Worm (Caenorhabditis elegans) whole organism, L4 larva: ENCODE data around the gene C29E4.9.
A peak's percentile ranks its signal among the peaks of the same experiment; 100 is the strongest.

ENCODE experiments used
- D1046.2 ChIP-seq: fragments of 200-800 bp; sonication (Bioruptor generic); IDR thresholded peaks from 2 replicates; pipeline ENCODE4 v1.3.6; 2022; ENCODE audit warnings: missing genetic modification characterization, missing compliant biosample characterization
- F37D6.2 ChIP-seq: sonication (generic microtip); optimal IDR thresholded peaks from 2 replicates; lab custom pipeline; 2016; ENCODE audit warnings: mild to moderate bottlenecking, missing genetic modification characterization, missing compliant biosample characterization
- F44E2.7 ChIP-seq: fragments of 200-800 bp; sonication (Bioruptor generic); IDR thresholded peaks from 2 replicates; pipeline ENCODE4 v2.1.2; 2022; ENCODE audit warnings: missing genetic modification characterization, missing compliant biosample characterization
- T20F7.1 ChIP-seq: fragments of 200-800 bp; sonication (Bioruptor generic); optimal IDR thresholded peaks from 2 replicates; lab custom pipeline; 2018; ENCODE audit warnings: mild to moderate bottlenecking, missing genetic modification characterization, missing compliant biosample characterization
- Y105C5A.15 ChIP-seq: fragments of 200-800 bp; sonication (Bioruptor generic); IDR thresholded peaks from 2 replicates; pipeline ENCODE4 v1.3.6; 2022; ENCODE audit warnings: missing genetic modification characterization, missing compliant biosample characterization
- Y48G9A.11 ChIP-seq: fragments of 200-800 bp; sonication (Bioruptor generic); IDR thresholded peaks from 2 replicates; pipeline ENCODE4 v1.3.6; 2022; ENCODE audit warnings: missing genetic modification reagents, missing genetic modification characterization, missing compliant biosample characterization
- Y5F2A.4 ChIP-seq: fragments of 200-800 bp; sonication (Bioruptor generic); optimal IDR thresholded peaks from 2 replicates; lab custom pipeline; 2018; ENCODE audit warnings: mild to moderate bottlenecking, missing genetic modification characterization, missing compliant biosample characterization
- ama-1 ChIP-seq: fragments of 150-350 bp; optimal IDR thresholded peaks from 2 replicates; lab custom pipeline; 2014; ENCODE audit warnings: inconsistent platforms, mixed read lengths
- arid-1 ChIP-seq: fragments of 200-800 bp; sonication (Bioruptor generic); conservative IDR thresholded peaks from 2 replicates; pipeline ENCODE4 v1.3.6; 2022; ENCODE audit warnings: missing genetic modification reagents, missing genetic modification characterization, missing compliant biosample characterization
- attf-4 ChIP-seq: sonication (generic microtip); optimal IDR thresholded peaks from 3 replicates; lab custom pipeline; 2017; ENCODE audit warnings: missing biosample characterization, missing genetic modification characterization
- ceh-44 ChIP-seq: fragments of 200-800 bp; sonication (Bioruptor generic); IDR thresholded peaks from 2 replicates; pipeline ENCODE4 v1.3.6; 2022; ENCODE audit warnings: missing genetic modification reagents, missing genetic modification characterization, missing compliant biosample characterization
- ceh-62 ChIP-seq: sonication (generic microtip); optimal IDR thresholded peaks from 2 replicates; lab custom pipeline; 2017; ENCODE audit warnings: missing biosample characterization, missing genetic modification characterization
- ceh-82 ChIP-seq: sonication (generic microtip); optimal IDR thresholded peaks from 2 replicates; lab custom pipeline; 2017; ENCODE audit warnings: missing biosample characterization, missing genetic modification characterization
- ces-1 ChIP-seq: fragments of 150-350 bp; sonication (generic microtip); optimal IDR thresholded peaks from 4 replicates; lab custom pipeline; 2014; ENCODE audit warnings: missing biosample characterization, missing genetic modification reagents, missing genetic modification characterization
- cey-2 ChIP-seq: sonication (generic microtip); optimal IDR thresholded peaks from 3 replicates; lab custom pipeline; 2017; ENCODE audit warnings: missing genetic modification characterization, mild to moderate bottlenecking, missing compliant biosample characterization, antibody characterized with exemption, borderline replicate concordance; ENCODE audit not compliant: insufficient read depth
- ctbp-1 ChIP-seq: fragments of 200-800 bp; sonication (Bioruptor generic); IDR thresholded peaks from 2 replicates; pipeline ENCODE4 v1.3.6; 2022; ENCODE audit warnings: missing genetic modification reagents, missing genetic modification characterization, missing compliant biosample characterization
- daf-12 ChIP-seq: fragments of 150-350 bp; optimal IDR thresholded peaks from 2 replicates; lab custom pipeline; 2014; ENCODE audit warnings: missing biosample characterization, missing genetic modification reagents, missing genetic modification characterization
- daf-16 ChIP-seq, 3 experiments: sonication (generic microtip); optimal IDR thresholded peaks; 2 replicates each; lab custom pipeline; 2016 to 2017; ENCODE audit warnings: missing genetic modification characterization in 3 of 3, missing genetic modification reagents in 3 of 3, mild to moderate bottlenecking in 2 of 3, missing compliant biosample characterization in 2 of 3, missing biosample characterization in 1 of 3, moderate library complexity in 1 of 3
- daf-8 ChIP-seq: fragments of 200-800 bp; sonication (Bioruptor generic); IDR thresholded peaks from 2 replicates; pipeline ENCODE4 v1.3.6; 2022; ENCODE audit warnings: missing genetic modification characterization, missing compliant biosample characterization
- dmd-6 ChIP-seq: fragments of 200-800 bp; sonication (Bioruptor generic); IDR thresholded peaks from 2 replicates; pipeline ENCODE4 v1.3.6; 2022; ENCODE audit warnings: missing genetic modification reagents, missing genetic modification characterization, missing compliant biosample characterization
- dmd-8 ChIP-seq: fragments of 200-800 bp; sonication (Bioruptor generic); IDR thresholded peaks from 2 replicates; pipeline ENCODE4 v1.3.6; 2022; ENCODE audit warnings: missing genetic modification characterization, missing compliant biosample characterization
- dmd-9 ChIP-seq: fragments of 200-800 bp; sonication (Bioruptor generic); IDR thresholded peaks from 2 replicates; pipeline ENCODE4 v1.3.6; 2022; ENCODE audit warnings: missing genetic modification reagents, missing genetic modification characterization, missing compliant biosample characterization
- duxl-1 ChIP-seq: sonication (generic microtip); optimal IDR thresholded peaks from 2 replicates; lab custom pipeline; 2016; ENCODE audit warnings: mild to moderate bottlenecking, missing genetic modification characterization, moderate library complexity, missing compliant biosample characterization; ENCODE audit not compliant: poor library complexity
- hif-1 ChIP-seq, 2 experiments: sonication (generic microtip); optimal IDR thresholded peaks; 2 replicates each; lab custom pipeline; 2016 to 2017; ENCODE audit warnings: missing compliant biosample characterization in 2 of 2, missing genetic modification characterization in 2 of 2, missing genetic modification reagents in 2 of 2, missing genotype in 2 of 2, mild to moderate bottlenecking in 1 of 2
- hlh-11 ChIP-seq: fragments of 200-800 bp; sonication (Bioruptor generic); optimal IDR thresholded peaks from 2 replicates; lab custom pipeline; 2018; ENCODE audit warnings: mild to moderate bottlenecking, missing genetic modification characterization, missing compliant biosample characterization
- hmg-1.1 ChIP-seq: fragments of 200-800 bp; sonication (Bioruptor generic); IDR thresholded peaks from 2 replicates; pipeline ENCODE4 v1.3.6; 2022; ENCODE audit warnings: missing genetic modification reagents, missing genetic modification characterization, missing compliant biosample characterization
- jun-1 ChIP-seq: fragments of 150-350 bp; optimal IDR thresholded peaks from 2 replicates; lab custom pipeline; 2014; ENCODE audit warnings: missing biosample characterization, missing genetic modification reagents, missing genetic modification characterization
- lin-13 ChIP-seq: fragments of 150-350 bp; optimal IDR thresholded peaks from 2 replicates; lab custom pipeline; 2014; ENCODE audit warnings: missing biosample characterization, missing genetic modification reagents, missing genetic modification characterization
- lin-39 ChIP-seq: fragments of 150-350 bp; optimal IDR thresholded peaks from 2 replicates; lab custom pipeline; 2014; ENCODE audit warnings: missing biosample characterization, missing genetic modification reagents, missing genetic modification characterization
- lir-3 ChIP-seq: sonication (generic microtip); optimal IDR thresholded peaks from 2 replicates; lab custom pipeline; 2016; ENCODE audit warnings: mild to moderate bottlenecking, missing genetic modification characterization, missing compliant biosample characterization
- mdt-29 ChIP-seq: fragments of 200-800 bp; sonication (Bioruptor generic); IDR thresholded peaks from 2 replicates; pipeline ENCODE4 v1.3.6; 2022; ENCODE audit warnings: missing genetic modification reagents, missing genetic modification characterization, missing compliant biosample characterization
- mep-1 ChIP-seq: fragments of 150-350 bp; sonication (generic microtip); optimal IDR thresholded peaks from 3 replicates; lab custom pipeline; 2014; ENCODE audit warnings: missing biosample characterization, missing genetic modification characterization
- nhr-102 ChIP-seq: sonication (generic microtip); optimal IDR thresholded peaks from 2 replicates; lab custom pipeline; 2016; ENCODE audit warnings: mild to moderate bottlenecking, missing genetic modification characterization, moderate library complexity, missing compliant biosample characterization
- nhr-111 ChIP-seq: fragments of 200-800 bp; sonication (Bioruptor generic); optimal IDR thresholded peaks from 2 replicates; lab custom pipeline; 2018; ENCODE audit warnings: mild to moderate bottlenecking, missing genetic modification characterization, missing compliant biosample characterization
- nhr-237 ChIP-seq: sonication (generic microtip); optimal IDR thresholded peaks from 2 replicates; lab custom pipeline; 2017; ENCODE audit warnings: missing biosample characterization, missing genetic modification characterization
- nhr-25 ChIP-seq: sonication (generic microtip); optimal IDR thresholded peaks from 2 replicates; lab custom pipeline; 2017; ENCODE audit warnings: missing genetic modification characterization, mild to moderate bottlenecking, missing compliant biosample characterization, antibody characterized with exemption, moderate library complexity, borderline replicate concordance; ENCODE audit not compliant: insufficient read depth
- nhr-48 ChIP-seq: sonication (generic microtip); optimal IDR thresholded peaks from 2 replicates; lab custom pipeline; 2016; ENCODE audit warnings: mild to moderate bottlenecking, missing genetic modification characterization, missing compliant biosample characterization
- nhr-76 ChIP-seq: fragments of 150-350 bp; optimal IDR thresholded peaks from 2 replicates; lab custom pipeline; 2014; ENCODE audit warnings: missing biosample characterization, missing genetic modification characterization
- nhr-77 ChIP-seq: fragments of 150-350 bp; optimal IDR thresholded peaks from 2 replicates; lab custom pipeline; 2014; ENCODE audit warnings: missing biosample characterization, missing genetic modification characterization
- pha-4 ChIP-seq, 2 experiments: fragments of 150-350 bp in 1 of 2; fragments of 200-800 bp in 1 of 2; sonication (Bioruptor generic) in 1 of 2; IDR thresholded peaks in 1 of 2; optimal IDR thresholded peaks in 1 of 2; 2 replicates each; pipeline versions ENCODE4 v1.3.6 to Lab custom; 2014 to 2022; ENCODE audit warnings: missing genetic modification characterization in 2 of 2, missing genetic modification reagents in 2 of 2, missing biosample characterization in 1 of 2, missing compliant biosample characterization in 1 of 2
- php-3 ChIP-seq: fragments of 200-800 bp; sonication (Bioruptor generic); IDR thresholded peaks from 2 replicates; pipeline ENCODE4 v1.3.6; 2022; ENCODE audit warnings: missing genetic modification reagents, missing genetic modification characterization, missing compliant biosample characterization
- set-16 ChIP-seq: fragments of 200-800 bp; sonication (Bioruptor generic); IDR thresholded peaks from 2 replicates; pipeline ENCODE4 v1.3.6; 2022; ENCODE audit warnings: missing genetic modification reagents, missing genetic modification characterization, missing compliant biosample characterization
- snpc-1.2 ChIP-seq: fragments of 200-800 bp; sonication (Bioruptor generic); IDR thresholded peaks from 2 replicates; pipeline ENCODE4 v1.3.6; 2022; ENCODE audit warnings: missing genetic modification reagents, missing genetic modification characterization, missing compliant biosample characterization
- spr-1 ChIP-seq: sonication (generic microtip); optimal IDR thresholded peaks from 2 replicates; lab custom pipeline; 2016; ENCODE audit warnings: mild to moderate bottlenecking, missing genetic modification characterization, missing compliant biosample characterization
- spr-3 ChIP-seq: fragments of 200-800 bp; sonication (Bioruptor generic); optimal IDR thresholded peaks from 2 replicates; lab custom pipeline; 2018; ENCODE audit warnings: mild to moderate bottlenecking, missing genetic modification characterization, missing compliant biosample characterization
- unc-39 ChIP-seq: sonication (generic microtip); optimal IDR thresholded peaks from 2 replicates; lab custom pipeline; 2017; ENCODE audit warnings: missing biosample characterization, missing genetic modification characterization
- unc-62 ChIP-seq, 3 experiments: fragments of 150-350 bp in 1 of 3; sonication (generic microtip); optimal IDR thresholded peaks in 2 of 3; peaks in 1 of 3; 1 replicate in 1 of 3; 2 replicates in 2 of 3; lab custom pipeline; 2014 to 2017; ENCODE audit warnings: missing biosample characterization in 3 of 3, missing genetic modification characterization in 3 of 3, missing genetic modification reagents in 3 of 3, missing genotype in 1 of 3
- vab-7 ChIP-seq: fragments of 200-800 bp; sonication (Bioruptor generic); IDR thresholded peaks from 2 replicates; pipeline ENCODE4 v1.3.6; 2022; ENCODE audit warnings: missing genetic modification reagents, missing genetic modification characterization, missing compliant biosample characterization
- ztf-7 ChIP-seq: fragments of 150-350 bp; optimal IDR thresholded peaks from 2 replicates; lab custom pipeline; 2014; ENCODE audit warnings: missing biosample characterization, missing genetic modification characterization

Gene C29E4.9

DNA sequence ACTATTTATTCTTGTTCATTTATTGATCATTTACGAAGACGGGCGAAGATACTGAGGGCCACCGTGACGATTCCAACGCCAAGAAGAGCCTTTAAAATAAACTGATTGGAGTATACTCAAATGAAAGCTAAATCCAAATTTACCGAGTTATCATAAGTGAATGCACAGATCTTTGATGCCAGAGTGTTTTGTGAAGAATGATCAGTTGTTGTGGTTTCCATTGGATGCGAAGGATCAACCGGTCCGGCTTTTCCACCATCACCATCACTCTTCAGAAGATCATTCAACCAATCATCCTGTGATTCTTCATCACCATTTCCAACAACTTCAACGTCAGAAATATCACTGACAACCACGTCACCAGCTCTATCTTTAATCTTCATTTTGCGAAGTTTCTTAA lies 20.4 kb upstream of the C29E4.9 start (continued):
- TF ChIP-seq dmd-9 (GFP tag; lab: Robert Waterston, UW) (no peak), ceh-62 (tag; lab: Kevin White, UChicago) (no peak), mdt-29 (GFP tag; lab: Robert Waterston, UW) (0 out of 2 replicates have a peak, but pooled peaks have one; percentile 12), D1046.2 (GFP tag; lab: Robert Waterston, UW) (no peak), ztf-7 (tag; lab: Kevin White, UChicago) (no peak), hmg-1.1 (GFP tag; lab: Robert Waterston, UW) (no peak), lin-13 (GFP tag; lab: Kevin White, UChicago) (no peak), mep-1 (peak; percentile 1), nhr-102 (tag; lab: Kevin White, UChicago) (peak; percentile 71), dmd-8 (GFP tag; lab: Robert Waterston, UW) (0 out of 2 replicates have a peak, but pooled peaks have one; percentile 39), ceh-44 (no peak), dmd-6 (GFP tag; lab: Robert Waterston, UW) (no peak), nhr-25 (no peak), lin-39 (no peak), spr-3 (GFP tag; lab: Kevin White, UChicago) (no peak), T20F7.1 (GFP tag; lab: Kevin White, UChicago) (no peak), ctbp-1 (GFP tag; lab: Robert Waterston, UW) (no peak), cey-2 (no peak), lir-3 (tag; lab: Kevin White, UChicago) (no peak), duxl-1 (tag; lab: Kevin White, UChicago) (peak; percentile 83), daf-12 (tag; lab: Kevin White, UChicago) (no peak), hif-1 (tag; optimal IDR thresholded peaks at IDR 0.05; lab: Kevin White, UChicago) (peak in 1 of 2 experiments; percentile 7), jun-1 (tag; lab: Kevin White, UChicago) (no peak), vab-7 (GFP tag; lab: Robert Waterston, UW) (0 out of 2 replicates have a peak, but pooled peaks have one; percentile 23), pha-4 (GFP tag; IDR thresholded peaks at IDR 0.05; lab: Robert Waterston, UW) (no peak), pha-4 (tag; optimal IDR thresholded peaks at IDR 0.05; lab: Kevin White, UChicago) (no peak), ces-1 (no peak), unc-39 (tag; lab: Kevin White, UChicago) (no peak), F44E2.7 (no peak), nhr-111 (GFP tag; lab: Kevin White, UChicago) (no peak), daf-16 (GFP tag; optimal IDR thresholded peaks at IDR 0.05; lab: Kevin White, UChicago) (no peak), daf-16 (tag; optimal IDR thresholded peaks at IDR 0.05; lab: Kevin White, UChicago) (no peak), ama-1 (lab: Kevin White, UChicago) (peak; percentile 89), Y105C5A.15 (GFP tag; lab: Robert Waterston, UW) (no peak), ceh-82 (tag; lab: Kevin White, UChicago) (no peak), Y5F2A.4 (GFP tag; lab: Kevin White, UChicago) (no peak), snpc-1.2 (GFP tag; lab: Robert Waterston, UW) (no peak; the same call in 1 of the 2 replicates), arid-1 (GFP tag; lab: Robert Waterston, UW) (no peak), set-16 (GFP tag; lab: Robert Waterston, UW) (no peak), nhr-76 (tag; lab: Kevin White, UChicago) (no peak), F37D6.2 (tag; lab: Kevin White, UChicago) (no peak), attf-4 (tag; lab: Kevin White, UChicago) (no peak), nhr-48 (tag; lab: Kevin White, UChicago) (no peak), nhr-237 (tag; lab: Kevin White, UChicago) (no peak), spr-1 (tag; lab: Kevin White, UChicago) (no peak), daf-8 (GFP tag; lab: Robert Waterston, UW) (no peak), php-3 (0 out of 2 replicates have a peak, but pooled peaks have one; percentile 29), hlh-11 (tag; lab: Kevin White, UChicago) (peak; percentile 39), unc-62 (GFP tag; optimal IDR thresholded peaks at IDR 0.05 in 1 of 2; lab: Kevin White, UChicago) (no peak), unc-62 (tag; optimal IDR thresholded peaks at IDR 0.05; lab: Kevin White, UChicago) (no peak), nhr-77 (tag; lab: Kevin White, UChicago) (peak; percentile 24), Y48G9A.11 (no peak)
